Fruit fly (Drosophila melanogaster) S2 (cell line): ENCODE data around the gene Eip63F-1.

Experiments used
- CG8478 ChIP-seq: fragments of >200 bp; optimal IDR thresholded peaks from 2 replicates; lab custom pipeline; 2018
- CTCF ChIP-seq, 2 experiments: fragments of >200 bp; optimal IDR thresholded peaks; 2 replicates each; lab custom pipeline; 2018

dm6 chr3L:3923631-3924274 lies 11.7 kb downstream of the Eip63F-1 start:
- TF ChIP-seq CG8478: no peak
- TF ChIP-seq CTCF (optimal IDR thresholded peaks at IDR 0.05; lab: Kevin White, UChicago): no peak
